Fruit fly (Drosophila melanogaster) whole organism, embryonic: Measurements from ENCODE around the gene CG15894.

Source experiments
- Bdp1 ChIP-seq: fragments of 200-800 bp; sonication (Bioruptor generic); optimal IDR thresholded peaks from 3 replicates; lab custom pipeline; 2016; ENCODE audit warnings: missing biosample characterization, missing genetic modification characterization
- Bgb ChIP-seq: fragments of 200-800 bp; sonication (Bioruptor generic); IDR thresholded peaks from 2 replicates; pipeline ENCODE4 v1.3.6; 2022; ENCODE audit warnings: missing biosample characterization, missing genetic modification characterization; ENCODE audit not compliant: partially characterized antibody
- CG10565 ChIP-seq: fragments of 200-800 bp; sonication (Bioruptor generic); optimal IDR thresholded peaks from 3 replicates; lab custom pipeline; 2016; ENCODE audit warnings: missing biosample characterization, mild to moderate bottlenecking, missing genetic modification characterization
- CG14441 ChIP-seq: fragments of 200-800 bp; sonication (Bioruptor generic); IDR thresholded peaks from 2 replicates; pipeline ENCODE4 v1.3.6; 2022; ENCODE audit warnings: missing biosample characterization, missing genetic modification characterization
- CG15479 ChIP-seq: fragments of 200-800 bp; sonication (Bioruptor generic); optimal IDR thresholded peaks from 3 replicates; lab custom pipeline; 2019; ENCODE audit warnings: missing biosample characterization, mild to moderate bottlenecking, missing genetic modification characterization, moderate library complexity
- CG17802 ChIP-seq: fragments of 200-800 bp; sonication (Bioruptor generic); optimal IDR thresholded peaks from 2 replicates; lab custom pipeline; 2018; ENCODE audit warnings: missing biosample characterization, mild to moderate bottlenecking, missing genetic modification characterization, moderate library complexity
- CG17912 ChIP-seq: fragments of 200-800 bp; sonication (Bioruptor generic); optimal IDR thresholded peaks from 2 replicates; lab custom pipeline; 2018; ENCODE audit warnings: missing biosample characterization, mild to moderate bottlenecking, missing genetic modification characterization
- CG2120 ChIP-seq: fragments of 200-800 bp; sonication (Bioruptor generic); optimal IDR thresholded peaks from 3 replicates; lab custom pipeline; 2016; ENCODE audit warnings: missing biosample characterization, missing genetic modification characterization
- CG2712 ChIP-seq: fragments of 200-800 bp; optimal IDR thresholded peaks from 3 replicates; lab custom pipeline; 2019; ENCODE audit warnings: missing biosample characterization, mild to moderate bottlenecking, missing genetic modification characterization, moderate library complexity
- CG33213 ChIP-seq: fragments of 200-800 bp; sonication (Bioruptor generic); optimal IDR thresholded peaks from 3 replicates; lab custom pipeline; 2016; ENCODE audit warnings: missing biosample characterization, missing genetic modification characterization
- CG34376 ChIP-seq: fragments of 200-800 bp; sonication (Bioruptor generic); optimal IDR thresholded peaks from 2 replicates; lab custom pipeline; 2018; ENCODE audit warnings: missing biosample characterization, mild to moderate bottlenecking, missing genetic modification characterization
- CG3838 ChIP-seq: fragments of 200-800 bp; sonication (Bioruptor generic); optimal IDR thresholded peaks from 3 replicates; lab custom pipeline; 2016; ENCODE audit warnings: missing biosample characterization, missing genetic modification characterization
- CG4328 ChIP-seq: fragments of 200-800 bp; sonication (Bioruptor generic); optimal IDR thresholded peaks from 3 replicates; lab custom pipeline; 2017; ENCODE audit warnings: missing biosample characterization, missing genetic modification reagents, missing genetic modification characterization
- CG4360 ChIP-seq: fragments of 200-800 bp; sonication (Bioruptor generic); IDR thresholded peaks from 2 replicates; pipeline ENCODE4 v1.3.6; 2022; ENCODE audit warnings: missing biosample characterization, missing genetic modification characterization
- CG6813 ChIP-seq: fragments of 200-800 bp; sonication (Bioruptor generic); optimal IDR thresholded peaks from 2 replicates; lab custom pipeline; 2017; ENCODE audit warnings: missing biosample characterization, missing genetic modification characterization, mild to moderate bottlenecking, moderate library complexity, missing genetic modification reagents
- CG7745 ChIP-seq: fragments of 200-800 bp; sonication (Bioruptor generic); optimal IDR thresholded peaks from 2 replicates; lab custom pipeline; 2018; ENCODE audit warnings: missing biosample characterization, mild to moderate bottlenecking, missing genetic modification characterization, moderate library complexity
- CG8388 ChIP-seq: fragments of 200-800 bp; sonication (Bioruptor generic); optimal IDR thresholded peaks from 2 replicates; lab custom pipeline; 2019; ENCODE audit warnings: missing biosample characterization, mild to moderate bottlenecking, missing genetic modification characterization, moderate library complexity
- CG8765 ChIP-seq: fragments of 200-800 bp; sonication (Bioruptor generic); IDR thresholded peaks from 2 replicates; pipeline ENCODE4 v1.3.6; 2022; ENCODE audit warnings: missing biosample characterization, missing genetic modification characterization
- CTCF ChIP-seq: fragments of 200-800 bp; sonication (Bioruptor generic); optimal IDR thresholded peaks from 2 replicates; lab custom pipeline; 2017; ENCODE audit warnings: missing biosample characterization, mild to moderate bottlenecking, missing genetic modification characterization, moderate library complexity
- Fer3 ChIP-seq: fragments of 200-800 bp; sonication (Bioruptor generic); optimal IDR thresholded peaks from 2 replicates; lab custom pipeline; 2018; ENCODE audit warnings: missing biosample characterization, mild to moderate bottlenecking, missing genetic modification characterization, moderate library complexity
- GATAe ChIP-seq: fragments of 200-800 bp; sonication (Bioruptor generic); conservative IDR thresholded peaks from 2 replicates; pipeline ENCODE4 v1.3.6; 2022; ENCODE audit warnings: missing biosample characterization, missing genetic modification characterization
- Hr39 ChIP-seq: fragments of >200 bp; optimal IDR thresholded peaks from 2 replicates; lab custom pipeline; 2017
- Lpt ChIP-seq: fragments of >200 bp; optimal IDR thresholded peaks from 2 replicates; lab custom pipeline; 2018; ENCODE audit warnings: missing biosample characterization, missing genetic modification characterization
- MTF-1 ChIP-seq: fragments of 200-800 bp; sonication (Bioruptor generic); optimal IDR thresholded peaks from 2 replicates; lab custom pipeline; 2018; ENCODE audit warnings: missing biosample characterization, mild to moderate bottlenecking, missing genetic modification characterization, borderline replicate concordance
- Max ChIP-seq: fragments of 200-800 bp; sonication (Bioruptor generic); optimal IDR thresholded peaks from 2 replicates; lab custom pipeline; 2016; ENCODE audit warnings: missing biosample characterization, mild to moderate bottlenecking, missing genetic modification characterization
- Pdp1 ChIP-seq, 2 experiments: fragments of 200-800 bp; sonication (Bioruptor generic); optimal IDR thresholded peaks; 3 replicates each; lab custom pipeline; 2016; ENCODE audit warnings: missing biosample characterization in 2 of 2, missing genetic modification characterization in 2 of 2, mild to moderate bottlenecking in 1 of 2, moderate library complexity in 1 of 2
- Poxn ChIP-seq: fragments of 200-800 bp; sonication (Bioruptor generic); IDR thresholded peaks from 2 replicates; pipeline ENCODE4 v1.3.6; 2022; ENCODE audit warnings: missing biosample characterization, missing genetic modification characterization
- Rfx ChIP-seq: fragments of 200-800 bp; sonication (Bioruptor generic); IDR thresholded peaks from 2 replicates; pipeline ENCODE4 v1.3.6; 2022; ENCODE audit warnings: missing biosample characterization, missing genetic modification characterization
- Ssrp ChIP-seq: fragments of 200-800 bp; sonication (Bioruptor generic); optimal IDR thresholded peaks from 2 replicates; lab custom pipeline; 2018; ENCODE audit warnings: missing biosample characterization, mild to moderate bottlenecking, missing genetic modification characterization, moderate library complexity
- Stat92E ChIP-seq, 3 experiments: fragments of >200 bp in 2 of 3; fragments of 200-800 bp in 1 of 3; sonication (Bioruptor generic) in 1 of 3; optimal IDR thresholded peaks; 2 replicates each; lab custom pipeline; 2017 to 2019; ENCODE audit warnings: missing biosample characterization in 3 of 3, missing genetic modification characterization in 3 of 3, mild to moderate bottlenecking in 1 of 3, moderate library complexity in 1 of 3
- bcd ChIP-seq: fragments of 200-800 bp; sonication (Bioruptor generic); optimal IDR thresholded peaks from 2 replicates; lab custom pipeline; 2017; ENCODE audit warnings: missing biosample characterization, mild to moderate bottlenecking, missing genetic modification characterization
- chinmo ChIP-seq: fragments of 200-800 bp; sonication (Bioruptor generic); IDR thresholded peaks from 4 replicates; pipeline ENCODE4 v1.3.6; 2022; ENCODE audit warnings: missing biosample characterization, missing genetic modification characterization; ENCODE audit not compliant: partially characterized antibody
- crc ChIP-seq: fragments of 200-800 bp; sonication (Bioruptor generic); optimal IDR thresholded peaks from 2 replicates; lab custom pipeline; 2016; ENCODE audit warnings: missing biosample characterization, missing genetic modification characterization
- dm ChIP-seq: fragments of 200-800 bp; sonication (Bioruptor generic); optimal IDR thresholded peaks from 3 replicates; lab custom pipeline; 2016; ENCODE audit warnings: missing biosample characterization, missing genetic modification characterization
- eve ChIP-seq, 2 experiments: fragments of >200 bp; optimal IDR thresholded peaks; 2 replicates each; lab custom pipeline; 2017; ENCODE audit warnings: missing biosample characterization in 2 of 2, missing genetic modification characterization in 2 of 2
- exex ChIP-seq: fragments of 200-800 bp; sonication (Bioruptor generic); optimal IDR thresholded peaks from 4 replicates; lab custom pipeline; 2018; ENCODE audit warnings: missing biosample characterization, mild to moderate bottlenecking, missing genetic modification characterization, moderate library complexity
- grn ChIP-seq: fragments of 200-800 bp; sonication (Bioruptor generic); optimal IDR thresholded peaks from 3 replicates; lab custom pipeline; 2017; ENCODE audit warnings: missing biosample characterization, missing genetic modification characterization
- klu ChIP-seq: fragments of 200-800 bp; sonication (Bioruptor generic); IDR thresholded peaks from 2 replicates; pipeline ENCODE4 v1.3.6; 2022; ENCODE audit warnings: missing biosample characterization, missing genetic modification characterization
- lilli ChIP-seq: fragments of 200-800 bp; sonication (Bioruptor generic); optimal IDR thresholded peaks from 3 replicates; lab custom pipeline; 2016; ENCODE audit warnings: missing biosample characterization, missing genetic modification characterization
- maf-S ChIP-seq: fragments of 200-800 bp; sonication (Bioruptor generic); optimal IDR thresholded peaks from 2 replicates; lab custom pipeline; 2016; ENCODE audit warnings: missing biosample characterization, missing genetic modification characterization
- oc ChIP-seq: fragments of 200-800 bp; sonication (Bioruptor generic); optimal IDR thresholded peaks from 2 replicates; lab custom pipeline; 2018; ENCODE audit warnings: missing biosample characterization, mild to moderate bottlenecking, missing genetic modification characterization, moderate library complexity
- ranshi ChIP-seq: fragments of 200-800 bp; sonication (Bioruptor generic); IDR thresholded peaks from 2 replicates; pipeline ENCODE4 v1.3.6; 2022; ENCODE audit warnings: missing biosample characterization, missing genetic modification characterization
- rib ChIP-seq: fragments of 200-800 bp; sonication (Bioruptor generic); IDR thresholded peaks from 2 replicates; pipeline ENCODE4 v1.3.6; 2022; ENCODE audit warnings: missing biosample characterization, missing genetic modification characterization
- sd ChIP-seq: fragments of 200-800 bp; sonication (Bioruptor generic); optimal IDR thresholded peaks from 3 replicates; lab custom pipeline; 2018; ENCODE audit warnings: missing biosample characterization, mild to moderate bottlenecking, missing genetic modification characterization, moderate library complexity
- sens ChIP-seq: fragments of 200-800 bp; sonication (Bioruptor generic); peaks from one replicate; lab custom pipeline; 2016; ENCODE audit warnings: missing biosample characterization, missing genetic modification characterization
- slou ChIP-seq: fragments of 200-800 bp; sonication (Bioruptor generic); optimal IDR thresholded peaks from 3 replicates; lab custom pipeline; 2016; ENCODE audit warnings: missing biosample characterization, missing genetic modification characterization
- sna ChIP-seq: fragments of 200-800 bp; sonication (Bioruptor generic); IDR thresholded peaks from 2 replicates; pipeline ENCODE4 v1.3.6; 2022; ENCODE audit warnings: missing biosample characterization, missing genetic modification characterization; ENCODE audit not compliant: partially characterized antibody
- unc-4 ChIP-seq: fragments of 200-800 bp; sonication (Bioruptor generic); IDR thresholded peaks from 2 replicates; pipeline ENCODE4 v1.3.6; 2022; ENCODE audit warnings: missing biosample characterization, missing genetic modification characterization; ENCODE audit not compliant: partially characterized antibody
- vnd ChIP-seq: fragments of 200-800 bp; sonication (Bioruptor generic); IDR thresholded peaks from 3 replicates; pipeline ENCODE4 v1.3.6; 2022; ENCODE audit warnings: missing biosample characterization, missing genetic modification characterization; ENCODE audit not compliant: partially characterized antibody
- zen2 ChIP-seq: fragments of 200-800 bp; sonication (Bioruptor generic); IDR thresholded peaks from 3 replicates; pipeline ENCODE4 v1.3.6; 2022; ENCODE audit warnings: missing biosample characterization, missing genetic modification characterization; ENCODE audit not compliant: partially characterized antibody

CG15894 gene

dm6 chrX:6330369-6330949 is 21.4 kb downstream of the CG15894 start, which contains the start of gene CG42240 (continued):
- peak; percentile 40; the same call in 1 of the 2 replicates for TF ChIP-seq GATAe (GFP tag; lab: Robert Waterston, UW)
- TF ChIP-seq sna (GFP tag; lab: Robert Waterston, UW) = no peak
- no peak for TF ChIP-seq CG17912 (GFP tag; lab: Kevin White, UChicago)
- TF ChIP-seq vnd (GFP tag; lab: Robert Waterston, UW) = no peak
- no peak for TF ChIP-seq CG7745 (tag; lab: Kevin White, UChicago)
- TF ChIP-seq CG2120 (GFP tag; lab: Kevin White, UChicago) = peak; percentile 88
- TF ChIP-seq Fer3 (tag; lab: Kevin White, UChicago) = peak; percentile 79
- TF ChIP-seq CG10565 (GFP tag; lab: Kevin White, UChicago) = peak; percentile 27
- 0 out of 2 replicates have a peak, but pooled peaks have one; percentile 40 for TF ChIP-seq rib (GFP tag; lab: Robert Waterston, UW)
- 0 out of 4 replicates have a peak, but pooled peaks have one; percentile 35 for TF ChIP-seq chinmo
- peak; percentile 16 for TF ChIP-seq MTF-1 (GFP tag; lab: Kevin White, UChicago)
- peak; percentile 48 for TF ChIP-seq CG17802
- TF ChIP-seq eve (GFP tag; optimal IDR thresholded peaks at IDR 0.05; lab: Kevin White, UChicago) = peak in 1 of 2 experiments; percentile 99
- TF ChIP-seq maf-S (GFP tag; lab: Kevin White, UChicago) = peak; percentile 77
- TF ChIP-seq Pdp1 (GFP tag; optimal IDR thresholded peaks at IDR 0.05; lab: Kevin White, UChicago) = peak; percentile 81 to 82
- TF ChIP-seq CG3838 = peak; percentile 52
- TF ChIP-seq Lpt (GFP tag; lab: Kevin White, UChicago) = no peak
- no peak for TF ChIP-seq Poxn (GFP tag; lab: Robert Waterston, UW)
- peak; percentile 39 for TF ChIP-seq Bdp1 (GFP tag; lab: Kevin White, UChicago)
- peak; percentile 99 for TF ChIP-seq sens (GFP tag; lab: Kevin White, UChicago)
- peak; percentile 41 for TF ChIP-seq crc
- TF ChIP-seq CG14441 = peak; percentile 72
- peak; percentile 91 for TF ChIP-seq bcd
- TF ChIP-seq Ssrp = peak; percentile 89
- peak; percentile 50 for TF ChIP-seq dm (GFP tag; lab: Kevin White, UChicago)
- no peak; the same call in 1 of the 2 replicates for TF ChIP-seq Bgb
- TF ChIP-seq CG2712 (tag; lab: Kevin White, UChicago) = peak; percentile 95
- TF ChIP-seq zen2 = no peak
- TF ChIP-seq CG8388 (GFP tag; lab: Kevin White, UChicago) = peak; percentile 91
- no peak for TF ChIP-seq CTCF (GFP tag; lab: Kevin White, UChicago)
- no peak for TF ChIP-seq CG8765 (GFP tag; lab: Robert Waterston, UW)
- TF ChIP-seq CG33213 = peak; percentile 37
- peak; percentile 61 for TF ChIP-seq slou
- TF ChIP-seq unc-4 (GFP tag; lab: Robert Waterston, UW) = no peak
- TF ChIP-seq sd (tag; lab: Kevin White, UChicago) = no peak
- peak; percentile 82 for TF ChIP-seq lilli (GFP tag; lab: Kevin White, UChicago)
- TF ChIP-seq CG4328 (GFP tag; lab: Kevin White, UChicago) = peak; percentile 90
- TF ChIP-seq CG4360 (GFP tag; lab: Robert Waterston, UW) = 0 out of 2 replicates have a peak, but pooled peaks have one; percentile 16
- no peak for TF ChIP-seq Hr39 (lab: Kevin White, UChicago)
- no peak for TF ChIP-seq grn (GFP tag; lab: Kevin White, UChicago)
- peak; percentile 91 for TF ChIP-seq Max (GFP tag; lab: Kevin White, UChicago)
- TF ChIP-seq Rfx (GFP tag; lab: Robert Waterston, UW) = peak; percentile 78
- TF ChIP-seq Stat92E (GFP tag; optimal IDR thresholded peaks at IDR 0.05; lab: Kevin White, UChicago) = peak in 1 of 3 experiments; percentile 69
- peak; percentile 47; the same call in 1 of the 2 replicates for TF ChIP-seq ranshi (GFP tag; lab: Robert Waterston, UW)
- TF ChIP-seq CG15479 (GFP tag; lab: Kevin White, UChicago) = no peak
- peak; percentile 75 for TF ChIP-seq klu (GFP tag; lab: Robert Waterston, UW)
- peak; percentile 55 for TF ChIP-seq exex (tag; lab: Kevin White, UChicago)
- peak; percentile 87 for TF ChIP-seq CG34376
- TF ChIP-seq CG6813 (GFP tag; lab: Kevin White, UChicago) = peak; percentile 84
- peak; percentile 79 for TF ChIP-seq oc
